Worm (Caenorhabditis elegans) whole organism, late embryonic: Measurements from ENCODE around the gene ZK863.8.

Source experiments
- ama-1 ChIP-seq: fragments of 150-350 bp; optimal IDR thresholded peaks from 2 replicates; lab custom pipeline; 2014
- ceh-2 ChIP-seq: sonication (generic microtip); optimal IDR thresholded peaks from 2 replicates; lab custom pipeline; 2016; ENCODE audit warnings: missing genotype, missing genetic modification characterization, missing compliant biosample characterization
- ceh-24 ChIP-seq: sonication (generic microtip); optimal IDR thresholded peaks from 2 replicates; lab custom pipeline; 2016; ENCODE audit warnings: mild to moderate bottlenecking, missing genetic modification characterization, missing compliant biosample characterization
- eyg-1 ChIP-seq: sonication (generic microtip); optimal IDR thresholded peaks from 2 replicates; lab custom pipeline; 2016; ENCODE audit warnings: missing genotype, missing genetic modification characterization, missing compliant biosample characterization
- fkh-10 ChIP-seq: fragments of 150-350 bp; optimal IDR thresholded peaks from 2 replicates; lab custom pipeline; 2014; ENCODE audit warnings: missing biosample characterization, missing genetic modification reagents, missing genetic modification characterization
- lin-11 ChIP-seq: fragments of 200-800 bp; sonication (Bioruptor generic); optimal IDR thresholded peaks from 2 replicates; lab custom pipeline; 2018; ENCODE audit warnings: mild to moderate bottlenecking, missing genetic modification characterization, missing compliant biosample characterization
- nhr-11 ChIP-seq: fragments of 150-350 bp; optimal IDR thresholded peaks from 2 replicates; lab custom pipeline; 2014; ENCODE audit warnings: missing biosample characterization, missing genetic modification characterization
- nhr-232 ChIP-seq: sonication (generic microtip); optimal IDR thresholded peaks from 2 replicates; lab custom pipeline; 2016; ENCODE audit warnings: missing genetic modification characterization, missing compliant biosample characterization
- pat-9 ChIP-seq: fragments of 200-800 bp; sonication (Bioruptor generic); optimal IDR thresholded peaks from 2 replicates; lab custom pipeline; 2018; ENCODE audit warnings: mild to moderate bottlenecking, missing genetic modification characterization, moderate library complexity, missing compliant biosample characterization
- pqm-1 ChIP-seq: sonication (generic microtip); optimal IDR thresholded peaks from 2 replicates; lab custom pipeline; 2016; ENCODE audit warnings: missing genetic modification characterization, missing compliant biosample characterization
- ref-2 ChIP-seq: sonication (generic microtip); optimal IDR thresholded peaks from 2 replicates; lab custom pipeline; 2016; ENCODE audit warnings: missing genetic modification characterization, missing compliant biosample characterization
- tbx-2 ChIP-seq: sonication (generic microtip); optimal IDR thresholded peaks from 2 replicates; lab custom pipeline; 2016; ENCODE audit warnings: missing genetic modification characterization, missing compliant biosample characterization
- unc-3 ChIP-seq, 2 experiments: fragments of 200-800 bp in 1 of 2; sonication (Bioruptor generic) in 1 of 2; sonication (generic microtip) in 1 of 2; conservative IDR thresholded peaks in 1 of 2; optimal IDR thresholded peaks in 1 of 2; 2 replicates each; pipeline versions ENCODE4 v1.3.6 to Lab custom; 2016 to 2022; ENCODE audit warnings: missing compliant biosample characterization in 2 of 2, missing genetic modification characterization in 2 of 2, missing genetic modification reagents in 1 of 2
- unc-55 ChIP-seq: sonication (generic microtip); optimal IDR thresholded peaks from 2 replicates; lab custom pipeline; 2017; ENCODE audit warnings: missing biosample characterization, missing genetic modification reagents, missing genetic modification characterization

ce11 chrV:12161157-12161556 lies 26.2 kb downstream of the ZK863.8 start:
- TF ChIP-seq pqm-1: no peak
- no peak for TF ChIP-seq nhr-11 (tag; lab: Kevin White, UChicago)
- TF ChIP-seq nhr-232 (tag; lab: Kevin White, UChicago): no peak
- TF ChIP-seq ref-2 (tag; lab: Kevin White, UChicago): no peak
- TF ChIP-seq eyg-1 (tag; lab: Kevin White, UChicago): no peak
- no peak for TF ChIP-seq pat-9 (tag; lab: Kevin White, UChicago)
- no peak for TF ChIP-seq unc-3 (GFP tag; conservative IDR thresholded peaks at IDR 0.05; lab: Robert Waterston, UW)
- TF ChIP-seq unc-3 (tag; optimal IDR thresholded peaks at IDR 0.05; lab: Kevin White, UChicago): no peak
- TF ChIP-seq unc-55 (GFP tag; lab: Kevin White, UChicago): no peak
- no peak for TF ChIP-seq ama-1
- TF ChIP-seq ceh-24 (tag; lab: Kevin White, UChicago): no peak
- no peak for TF ChIP-seq ceh-2 (tag; lab: Kevin White, UChicago)
- TF ChIP-seq lin-11 (tag; lab: Kevin White, UChicago): no peak
- TF ChIP-seq fkh-10 (GFP tag; lab: Kevin White, UChicago): no peak
- no peak for TF ChIP-seq tbx-2 (tag; lab: Kevin White, UChicago)
